Worm (Caenorhabditis elegans) whole organism, midembryonic: ENCODE measurements around the gene C27H5.12.

Source experiments
- T22C8.4 ChIP-seq: fragments of 200-800 bp; sonication (Bioruptor generic); IDR thresholded peaks from 2 replicates; pipeline ENCODE4 v1.3.6; 2022; ENCODE audit warnings: missing genetic modification characterization, missing compliant biosample characterization
- cog-1 ChIP-seq: sonication (generic microtip); optimal IDR thresholded peaks from 2 replicates; lab custom pipeline; 2016; ENCODE audit warnings: missing genetic modification characterization, missing compliant biosample characterization
- flt-1 ChIP-seq: fragments of 200-800 bp; sonication (Bioruptor generic); IDR thresholded peaks from 2 replicates; pipeline ENCODE4 v1.3.6; 2022; ENCODE audit warnings: missing genetic modification characterization, missing compliant biosample characterization
- med-1 ChIP-seq: sonication (generic microtip); optimal IDR thresholded peaks from 2 replicates; lab custom pipeline; 2017; ENCODE audit warnings: missing genetic modification characterization, mild to moderate bottlenecking, missing compliant biosample characterization, antibody characterized with exemption, missing genetic modification reagents; ENCODE audit not compliant: insufficient read depth
- ref-1 ChIP-seq: fragments of 200-800 bp; sonication (Bioruptor generic); conservative IDR thresholded peaks from 2 replicates; pipeline ENCODE4 v1.3.6; 2022; ENCODE audit warnings: missing genetic modification reagents, missing genetic modification characterization, missing compliant biosample characterization
- tab-1 ChIP-seq: fragments of 200-800 bp; sonication (Bioruptor generic); IDR thresholded peaks from 2 replicates; pipeline ENCODE4 v1.3.6; 2022; ENCODE audit warnings: missing genetic modification characterization, missing compliant biosample characterization
- ztf-23 ChIP-seq: fragments of 200-800 bp; sonication (Bioruptor generic); IDR thresholded peaks from 2 replicates; pipeline ENCODE4 v1.3.6; 2022; ENCODE audit warnings: missing genetic modification reagents, missing genetic modification characterization, missing compliant biosample characterization
- ztf-29 ChIP-seq: fragments of 200-800 bp; sonication (Bioruptor generic); IDR thresholded peaks from 2 replicates; pipeline ENCODE4 v1.3.6; 2022; ENCODE audit warnings: missing genetic modification reagents, missing genetic modification characterization, missing compliant biosample characterization

DNA sequence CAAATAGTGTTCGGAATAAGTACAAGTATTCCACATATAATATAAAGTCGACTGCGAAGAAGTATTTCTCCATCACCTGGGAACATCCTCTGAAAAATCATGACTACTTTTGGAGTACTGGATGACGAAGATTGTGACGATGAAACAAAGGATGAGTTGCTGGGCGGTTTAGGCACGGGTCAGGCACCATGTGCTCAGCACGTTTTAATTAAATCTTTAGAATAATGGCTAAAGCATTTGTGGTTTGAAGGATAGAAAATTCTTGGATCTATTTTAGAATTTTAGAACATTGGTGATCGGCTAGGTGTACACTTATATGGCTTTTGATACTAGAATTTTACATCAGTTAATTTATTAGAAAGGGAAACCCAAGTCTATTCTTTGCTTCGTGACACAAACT is 25.7 kb upstream of the C27H5.12 start, which contains the start of gene C27H5.6:
- no peak for TF ChIP-seq ref-1
- TF ChIP-seq ztf-23 (GFP tag; lab: Robert Waterston, UW), result no peak
- TF ChIP-seq T22C8.4 (GFP tag; lab: Robert Waterston, UW), result no peak
- no peak for TF ChIP-seq flt-1 (GFP tag; lab: Robert Waterston, UW)
- TF ChIP-seq cog-1 (tag; lab: Kevin White, UChicago), result no peak
- no peak for TF ChIP-seq med-1 (GFP tag; lab: Kevin White, UChicago)
- no peak for TF ChIP-seq ztf-29 (GFP tag; lab: Robert Waterston, UW)
- TF ChIP-seq tab-1 (GFP tag; lab: Robert Waterston, UW), result no peak
